Fruit fly (Drosophila melanogaster) whole organism, wandering third instar larva: ENCODE data around the gene CG43739.

ENCODE experiments used
- Abd-B ChIP-seq: fragments of >200 bp; optimal IDR thresholded peaks from 2 replicates; lab custom pipeline; 2017; ENCODE audit warnings: missing biosample characterization, missing genetic modification characterization
- CG9705 ChIP-seq: fragments of 200-800 bp; sonication (Bioruptor generic); optimal IDR thresholded peaks from 2 replicates; lab custom pipeline; 2018; ENCODE audit warnings: missing biosample characterization, mild to moderate bottlenecking, missing genetic modification characterization
- Jra ChIP-seq: sonication (Bioruptor generic); optimal IDR thresholded peaks from 2 replicates; lab custom pipeline; 2016; ENCODE audit warnings: missing biosample characterization, missing genetic modification characterization
- br ChIP-seq: fragments of 200-800 bp; sonication (Bioruptor generic); optimal IDR thresholded peaks from 2 replicates; lab custom pipeline; 2016; ENCODE audit warnings: missing biosample characterization, missing genetic modification characterization
- dmrt93B ChIP-seq: fragments of 200-800 bp; sonication (Bioruptor generic); optimal IDR thresholded peaks from 2 replicates; lab custom pipeline; 2018; ENCODE audit warnings: missing biosample characterization, mild to moderate bottlenecking, missing genetic modification characterization
- foxo ChIP-seq, 2 experiments: fragments of 200-800 bp; sonication (Bioruptor generic); optimal IDR thresholded peaks; 2 replicates in 1 of 2; 3 replicates in 1 of 2; lab custom pipeline; 2016 to 2017; ENCODE audit warnings: missing biosample characterization in 2 of 2, missing genetic modification characterization in 2 of 2
- psq ChIP-seq: fragments of 200-800 bp; sonication (Bioruptor generic); optimal IDR thresholded peaks from 3 replicates; lab custom pipeline; 2017; ENCODE audit warnings: missing biosample characterization, mild to moderate bottlenecking, missing genetic modification characterization, moderate library complexity

dm6 chr2L:20935338-20936060 is 16.8 kb upstream of the CG43739 start:
- TF ChIP-seq Abd-B (no peak), br (GFP tag; lab: Kevin White, UChicago) (no peak), CG9705 (GFP tag; lab: Kevin White, UChicago) (no peak), dmrt93B (GFP tag; lab: Kevin White, UChicago) (no peak), psq (no peak), Jra (no peak), foxo (GFP tag; optimal IDR thresholded peaks at IDR 0.05; lab: Kevin White, UChicago) (no peak)
